Worm (Caenorhabditis elegans) whole organism, L2 larva: ENCODE measurements around the gene faxc-1.

ENCODE experiments used
- C34F6.9 ChIP-seq: fragments of 150-350 bp; optimal IDR thresholded peaks from 2 replicates; lab custom pipeline; 2014; ENCODE audit warnings: missing biosample characterization, missing genetic modification characterization
- F13H6.1 ChIP-seq: sonication (generic microtip); optimal IDR thresholded peaks from 2 replicates; lab custom pipeline; 2016; ENCODE audit warnings: missing genetic modification characterization, missing compliant biosample characterization
- R02D3.7 ChIP-seq: fragments of 150-350 bp; optimal IDR thresholded peaks from 2 replicates; lab custom pipeline; 2014; ENCODE audit warnings: missing biosample characterization, missing genetic modification characterization
- Y55F3AM.14 ChIP-seq: fragments of 200-800 bp; sonication (Bioruptor generic); optimal IDR thresholded peaks from 2 replicates; lab custom pipeline; 2018; ENCODE audit warnings: mild to moderate bottlenecking, missing genetic modification characterization, missing compliant biosample characterization
- alr-1 ChIP-seq: fragments of 150-350 bp; optimal IDR thresholded peaks from 2 replicates; lab custom pipeline; 2014; ENCODE audit warnings: missing biosample characterization, missing genetic modification characterization
- ama-1 ChIP-seq: fragments of 150-350 bp; optimal IDR thresholded peaks from 2 replicates; lab custom pipeline; 2018; ENCODE audit warnings: inconsistent platforms
- blmp-1 ChIP-seq: sonication (generic microtip); optimal IDR thresholded peaks from 2 replicates; lab custom pipeline; 2017; ENCODE audit warnings: missing genetic modification characterization, mild to moderate bottlenecking, missing compliant biosample characterization, antibody characterized with exemption, moderate library complexity; ENCODE audit not compliant: insufficient read depth
- ceh-16 ChIP-seq: fragments of 150-350 bp; optimal IDR thresholded peaks from 2 replicates; lab custom pipeline; 2014; ENCODE audit warnings: missing biosample characterization, missing genetic modification characterization
- ceh-82 ChIP-seq: fragments of 150-350 bp; optimal IDR thresholded peaks from 2 replicates; lab custom pipeline; 2014; ENCODE audit warnings: missing biosample characterization, missing genetic modification characterization
- crh-2 ChIP-seq: sonication (generic microtip); optimal IDR thresholded peaks from 2 replicates; lab custom pipeline; 2017; ENCODE audit warnings: missing biosample characterization, missing genetic modification characterization
- egl-27 ChIP-seq: sonication (generic microtip); optimal IDR thresholded peaks from 3 replicates; lab custom pipeline; 2017; ENCODE audit warnings: missing biosample characterization, missing genetic modification reagents, missing genetic modification characterization
- elt-3 ChIP-seq: sonication (generic microtip); optimal IDR thresholded peaks from 2 replicates; lab custom pipeline; 2017; ENCODE audit warnings: missing biosample characterization, missing genetic modification characterization
- fos-1 ChIP-seq: fragments of 150-350 bp; optimal IDR thresholded peaks from 2 replicates; lab custom pipeline; 2014; ENCODE audit warnings: missing biosample characterization, missing genetic modification characterization
- lin-13 ChIP-seq: fragments of 150-350 bp; optimal IDR thresholded peaks from 2 replicates; lab custom pipeline; 2014; ENCODE audit warnings: missing biosample characterization, missing genetic modification reagents, missing genetic modification characterization
- lin-39 ChIP-seq: fragments of 150-350 bp; optimal IDR thresholded peaks from 2 replicates; lab custom pipeline; 2014; ENCODE audit warnings: missing biosample characterization, missing genetic modification reagents, missing genetic modification characterization
- mab-5 ChIP-seq: fragments of 150-350 bp; optimal IDR thresholded peaks from 2 replicates; lab custom pipeline; 2014; ENCODE audit warnings: missing biosample characterization, missing genetic modification characterization
- mbf-1 ChIP-seq: sonication (generic microtip); optimal IDR thresholded peaks from 2 replicates; lab custom pipeline; 2017; ENCODE audit warnings: missing biosample characterization, missing genetic modification characterization
- nhr-11 ChIP-seq: fragments of 150-350 bp; optimal IDR thresholded peaks from 2 replicates; lab custom pipeline; 2014; ENCODE audit warnings: missing biosample characterization, missing genetic modification characterization
- nhr-12 ChIP-seq: fragments of 150-350 bp; optimal IDR thresholded peaks from 2 replicates; lab custom pipeline; 2014; ENCODE audit warnings: missing biosample characterization, missing genetic modification characterization
- nhr-129 ChIP-seq: fragments of 150-350 bp; optimal IDR thresholded peaks from 2 replicates; lab custom pipeline; 2014; ENCODE audit warnings: missing biosample characterization, missing genetic modification characterization
- nhr-23 ChIP-seq: fragments of 150-350 bp; optimal IDR thresholded peaks from 2 replicates; lab custom pipeline; 2014; ENCODE audit warnings: missing biosample characterization, missing genetic modification reagents, missing genetic modification characterization
- nhr-237 ChIP-seq: fragments of 150-350 bp; optimal IDR thresholded peaks from 2 replicates; lab custom pipeline; 2014; ENCODE audit warnings: missing biosample characterization, missing genetic modification characterization
- nhr-25 ChIP-seq: fragments of 150-350 bp; sonication (generic microtip); optimal IDR thresholded peaks from 3 replicates; lab custom pipeline; 2014; ENCODE audit warnings: missing biosample characterization, missing genetic modification characterization
- nhr-6 ChIP-seq: fragments of 150-350 bp; optimal IDR thresholded peaks from 2 replicates; lab custom pipeline; 2014; ENCODE audit warnings: missing biosample characterization, missing genetic modification characterization
- nhr-77 ChIP-seq: fragments of 150-350 bp; optimal IDR thresholded peaks from 2 replicates; lab custom pipeline; 2014; ENCODE audit warnings: missing biosample characterization, missing genetic modification characterization
- peb-1 ChIP-seq: fragments of 150-350 bp; optimal IDR thresholded peaks from 2 replicates; lab custom pipeline; 2014; ENCODE audit warnings: missing biosample characterization, missing genetic modification characterization
- sem-4 ChIP-seq: fragments of 150-350 bp; optimal IDR thresholded peaks from 2 replicates; lab custom pipeline; 2014; ENCODE audit warnings: missing biosample characterization, missing genetic modification reagents, missing genetic modification characterization
- skn-1 ChIP-seq: sonication (generic microtip); optimal IDR thresholded peaks from 2 replicates; lab custom pipeline; 2017; ENCODE audit warnings: missing biosample characterization, missing genetic modification characterization
- sma-9 ChIP-seq, 2 experiments: fragments of 150-350 bp in 1 of 2; sonication (generic microtip) in 1 of 2; optimal IDR thresholded peaks; 2 replicates each; lab custom pipeline; 2014 to 2016; ENCODE audit warnings: missing genetic modification characterization in 2 of 2, mild to moderate bottlenecking in 1 of 2, missing biosample characterization in 1 of 2, missing compliant biosample characterization in 1 of 2, missing genetic modification reagents in 1 of 2, moderate library complexity in 1 of 2
- snpc-4 ChIP-seq: fragments of 150-350 bp; optimal IDR thresholded peaks from 2 replicates; lab custom pipeline; 2014; ENCODE audit warnings: missing biosample characterization, missing genetic modification characterization
- unc-55 ChIP-seq: fragments of 150-350 bp; sonication (generic microtip); optimal IDR thresholded peaks from 3 replicates; lab custom pipeline; 2014; ENCODE audit warnings: missing biosample characterization, missing genetic modification reagents, missing genetic modification characterization
- unc-62 ChIP-seq: fragments of 150-350 bp; optimal IDR thresholded peaks from 2 replicates; lab custom pipeline; 2014; ENCODE audit warnings: missing biosample characterization, missing genetic modification reagents, missing genetic modification characterization
- ztf-4 ChIP-seq: fragments of 150-350 bp; optimal IDR thresholded peaks from 2 replicates; lab custom pipeline; 2014; ENCODE audit warnings: missing biosample characterization, missing genetic modification characterization

The faxc-1 gene

ce11 chrII:12249042-12249441, 14.9 kb upstream of the faxc-1 start, which contains the start of gene tag-276:
Gene tag-276 (minus strand): TSS chrII:12249142.
- TF ChIP-seq snpc-4 (tag; lab: Kevin White, UChicago) = no peak
- no peak for TF ChIP-seq C34F6.9 (tag; lab: Kevin White, UChicago)
- TF ChIP-seq nhr-6 (tag; lab: Kevin White, UChicago) = no peak
- TF ChIP-seq lin-13 (GFP tag; lab: Kevin White, UChicago) = no peak
- no peak for TF ChIP-seq nhr-25
- no peak for TF ChIP-seq ama-1 (lab: Kevin White, UChicago)

DNA sequence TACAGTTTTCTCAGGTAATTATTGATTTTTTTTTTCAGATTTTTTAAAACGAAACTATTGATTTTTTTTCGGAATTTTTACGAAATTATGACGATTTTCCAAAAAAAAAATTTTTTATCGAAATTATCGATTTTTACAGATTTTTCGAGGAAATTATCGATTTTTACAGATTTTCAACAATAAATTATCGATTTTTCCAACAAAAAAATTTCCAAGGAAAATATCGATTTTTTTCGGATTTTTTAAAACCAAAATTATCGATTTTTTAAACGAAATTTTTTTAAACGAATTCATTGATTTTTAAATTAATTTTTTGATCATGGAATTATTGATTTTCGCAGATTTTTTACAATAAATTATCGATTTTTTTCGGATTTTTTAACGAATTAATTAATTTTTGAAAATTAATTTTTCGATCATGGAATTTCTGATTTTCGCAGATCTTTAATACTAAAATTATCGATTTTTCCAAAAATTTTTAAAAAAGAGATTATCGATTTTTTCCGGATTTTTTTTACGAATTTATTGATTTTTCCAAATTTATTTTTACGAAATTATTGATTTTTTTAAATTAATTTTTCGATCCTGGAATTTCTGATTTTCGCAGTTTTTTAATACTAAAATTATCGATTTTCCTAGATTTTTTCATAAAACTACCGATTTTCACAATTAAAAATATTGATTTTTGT, 8.3 kb upstream of the faxc-1 start:
- TF ChIP-seq lin-39 (tag; lab: Kevin White, UChicago) = no peak
- no peak for TF ChIP-seq egl-27 (tag; lab: Kevin White, UChicago)

DNA sequence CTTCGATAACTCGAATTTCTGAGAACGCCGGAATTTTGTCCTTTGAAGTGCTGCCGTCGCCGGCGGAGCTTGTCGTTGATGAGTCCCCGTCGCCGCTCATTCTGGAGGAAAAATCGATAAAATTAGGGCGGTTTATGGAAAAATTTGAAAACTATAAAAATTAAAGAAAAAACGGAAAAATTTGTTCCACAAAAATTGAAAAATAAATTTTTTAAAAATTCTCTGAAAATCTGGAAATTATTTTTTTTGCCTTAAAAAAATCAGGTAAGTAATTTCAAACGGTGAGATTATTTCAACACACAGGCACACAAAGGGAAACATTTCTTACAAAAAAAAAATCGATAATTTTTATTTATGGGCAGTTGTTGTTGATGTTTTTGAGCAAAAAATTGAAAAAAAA, 7.5 kb upstream of the faxc-1 start, which contains the start of gene parn-2:
Gene parn-2, minus strand, starts transcription at position 101 of the 400 bp plus-strand sequence.
- TF ChIP-seq nhr-6 (tag; lab: Kevin White, UChicago) (no peak), unc-62 (no peak), unc-55 (GFP tag; lab: Kevin White, UChicago) (no peak), Y55F3AM.14 (GFP tag; lab: Kevin White, UChicago) (no peak), sma-9 (GFP tag; optimal IDR thresholded peaks at IDR 0.05; lab: Kevin White, UChicago) (no peak), sma-9 (tag; optimal IDR thresholded peaks at IDR 0.05; lab: Kevin White, UChicago) (no peak), sem-4 (no peak), nhr-12 (no peak), crh-2 (tag; lab: Kevin White, UChicago) (no peak), nhr-129 (tag; lab: Kevin White, UChicago) (no peak), nhr-237 (tag; lab: Kevin White, UChicago) (no peak), lin-39 (tag; lab: Kevin White, UChicago) (no peak), nhr-25 (no peak), nhr-11 (tag; lab: Kevin White, UChicago) (no peak), skn-1 (tag; lab: Kevin White, UChicago) (no peak), ama-1 (lab: Kevin White, UChicago) (no peak), nhr-23 (tag; lab: Kevin White, UChicago) (no peak), ztf-4 (tag; lab: Kevin White, UChicago) (no peak)

ce11 chrII:12257095-12257494, 6.9 kb upstream of the faxc-1 start:
- TF ChIP-seq blmp-1 (tag; lab: Kevin White, UChicago) (no peak), C34F6.9 (tag; lab: Kevin White, UChicago) (no peak), nhr-6 (tag; lab: Kevin White, UChicago) (no peak), ama-1 (lab: Kevin White, UChicago) (no peak), Y55F3AM.14 (GFP tag; lab: Kevin White, UChicago) (no peak), peb-1 (tag; lab: Kevin White, UChicago) (no peak), nhr-237 (tag; lab: Kevin White, UChicago) (no peak), elt-3 (tag; lab: Kevin White, UChicago) (no peak), ztf-4 (tag; lab: Kevin White, UChicago) (no peak), mbf-1 (no peak), ceh-82 (tag; lab: Kevin White, UChicago) (no peak), ceh-16 (tag; lab: Kevin White, UChicago) (no peak), nhr-77 (tag; lab: Kevin White, UChicago) (no peak), fos-1 (tag; lab: Kevin White, UChicago) (no peak), mab-5 (tag; lab: Kevin White, UChicago) (no peak), F13H6.1 (tag; lab: Kevin White, UChicago) (no peak)

ce11 chrII:12260538-12260937, 3.5 kb upstream of the faxc-1 start:
- no peak for TF ChIP-seq R02D3.7 (tag; lab: Kevin White, UChicago)
- TF ChIP-seq peb-1 (tag; lab: Kevin White, UChicago) = no peak
- TF ChIP-seq alr-1 (tag; lab: Kevin White, UChicago) = no peak
- TF ChIP-seq elt-3 (tag; lab: Kevin White, UChicago) = no peak
- no peak for TF ChIP-seq lin-13 (GFP tag; lab: Kevin White, UChicago)
- TF ChIP-seq ceh-16 (tag; lab: Kevin White, UChicago) = no peak
